Fruit fly (Drosophila melanogaster): ENCODE results near the gene Ref2.

- TF ChIP-seq CG8119 (GFP tag; IDR thresholded peaks at IDR 0.05) = no peak
- no peak for TF ChIP-seq Smox (GFP tag; optimal IDR thresholded peaks at IDR 0.05)
- no peak for TF ChIP-seq svp (GFP tag)
- no peak for TF ChIP-seq topi (GFP tag; optimal IDR thresholded peaks at IDR 0.05)
- no peak for TF ChIP-seq CG6792 (GFP tag; optimal IDR thresholded peaks at IDR 0.05)
- no peak for TF ChIP-seq Ets21C (GFP tag; optimal IDR thresholded peaks at IDR 0.05)
- no peak for TF ChIP-seq Ets96B (tag; optimal IDR thresholded peaks at IDR 0.05)
- no peak for TF ChIP-seq Eip78C (GFP tag)
- no peak for TF ChIP-seq CG6808 (GFP tag; optimal IDR thresholded peaks at IDR 0.05)
- TF ChIP-seq CG16779 (tag; optimal IDR thresholded peaks at IDR 0.05) = no peak
- no peak for TF ChIP-seq CG9139 (GFP tag; optimal IDR thresholded peaks at IDR 0.05)
- TF ChIP-seq CG8632 (GFP tag; optimal IDR thresholded peaks at IDR 0.05) = no peak
- TF ChIP-seq CG4318 (GFP tag; optimal IDR thresholded peaks at IDR 0.05) = no peak
- TF ChIP-seq Sox15 (GFP tag; optimal IDR thresholded peaks at IDR 0.05) = no peak
Observed at dm6 chr2L:12612991-12613390, 33.2 kb downstream of the Ref2 start.
